Fruit fly (Drosophila melanogaster) Kc167 (cell line): Measurements from ENCODE around the gene Hesr.

Experiments
- Myc ChIP-seq: fragments of >200 bp; optimal IDR thresholded peaks from 2 replicates; lab custom pipeline; 2017; ENCODE audit warnings: missing external identifiers
- Sin3A ChIP-seq: fragments of >200 bp; optimal IDR thresholded peaks from 2 replicates; lab custom pipeline; 2018; ENCODE audit warnings: missing external identifiers
- h ChIP-seq: fragments of >200 bp; optimal IDR thresholded peaks from 3 replicates; lab custom pipeline; 2018; ENCODE audit warnings: missing external identifiers
- insv ChIP-seq: fragments of >200 bp; optimal IDR thresholded peaks from 3 replicates; lab custom pipeline; 2018; ENCODE audit warnings: missing external identifiers
- psq ChIP-seq: fragments of >200 bp; optimal IDR thresholded peaks from 2 replicates; lab custom pipeline; 2017; ENCODE audit warnings: missing external identifiers
- ttk ChIP-seq: sonication (Bioruptor generic); optimal IDR thresholded peaks from 2 replicates; lab custom pipeline; 2017; ENCODE audit warnings: missing external identifiers

The Hesr gene

dm6 chrX:18205044-18205443 lies at the start of gene Hesr:
Gene Hesr (minus strand): TSS chrX:18205144.
- TF ChIP-seq Sin3A (no peak), h (lab: Kevin White, UChicago) (no peak), ttk (no peak), Myc (lab: Kevin White, UChicago) (no peak), insv (no peak), psq (lab: Kevin White, UChicago) (no peak)

- TF ChIP-seq ttk, result no peak
- TF ChIP-seq h (lab: Kevin White, UChicago), result no peak
- TF ChIP-seq psq (lab: Kevin White, UChicago), result no peak
- no peak for TF ChIP-seq insv
- no peak for TF ChIP-seq Myc (lab: Kevin White, UChicago)
- TF ChIP-seq Sin3A, result no peak
Measured at dm6 chrX:18254465-18254864, 49.5 kb upstream of the Hesr start.

dm6 chrX:18253773-18254172 lies 48.8 kb upstream of the Hesr start:
- TF ChIP-seq Myc (lab: Kevin White, UChicago) (no peak), h (lab: Kevin White, UChicago) (no peak), insv (no peak), psq (lab: Kevin White, UChicago) (no peak), Sin3A (no peak), ttk (no peak)

dm6 chrX:18251910-18252309 lies 47.0 kb upstream of the Hesr start:
- no peak for TF ChIP-seq Myc (lab: Kevin White, UChicago)
- no peak for TF ChIP-seq ttk
- TF ChIP-seq psq (lab: Kevin White, UChicago), result no peak
- no peak for TF ChIP-seq Sin3A

dm6 chrX:18248267-18248666 lies 43.3 kb upstream of the Hesr start:
- TF ChIP-seq psq (lab: Kevin White, UChicago) (no peak), ttk (no peak), Myc (lab: Kevin White, UChicago) (no peak), h (lab: Kevin White, UChicago) (no peak), Sin3A (no peak), insv (no peak)

dm6 chrX:18246842-18247241 lies 41.9 kb upstream of the Hesr start:
- TF ChIP-seq ttk (no peak), psq (lab: Kevin White, UChicago) (no peak), h (lab: Kevin White, UChicago) (no peak), insv (no peak), Myc (lab: Kevin White, UChicago) (no peak), Sin3A (no peak)

dm6 chrX:18245182-18245581 lies 40.2 kb upstream of the Hesr start:
- no peak for TF ChIP-seq insv
- TF ChIP-seq h (lab: Kevin White, UChicago), result no peak
- TF ChIP-seq Myc (lab: Kevin White, UChicago), result no peak
- no peak for TF ChIP-seq Sin3A
- TF ChIP-seq psq (lab: Kevin White, UChicago), result no peak
- TF ChIP-seq ttk, result no peak

dm6 chrX:18243376-18244272 lies 38.7 kb upstream of the Hesr start:
- TF ChIP-seq h (lab: Kevin White, UChicago) (no peak), Myc (lab: Kevin White, UChicago) (no peak), ttk (no peak), insv (no peak), psq (lab: Kevin White, UChicago) (no peak), Sin3A (no peak)

dm6 chrX:18243184-18243375 lies 38.1 kb upstream of the Hesr start, which contains the start of gene upd2:
Gene upd2 (minus strand): TSS chrX:18243284.
- no peak for TF ChIP-seq h (lab: Kevin White, UChicago)
- TF ChIP-seq ttk, result no peak
- TF ChIP-seq Sin3A, result no peak
- TF ChIP-seq Myc (lab: Kevin White, UChicago), result no peak
- no peak for TF ChIP-seq psq (lab: Kevin White, UChicago)
- no peak for TF ChIP-seq insv

- TF ChIP-seq Sin3A (no peak), h (lab: Kevin White, UChicago) (no peak), psq (lab: Kevin White, UChicago) (no peak), ttk (no peak)
Measured at dm6 chrX:18241267-18241666, 36.3 kb upstream of the Hesr start.

dm6 chrX:18239301-18239700 lies 34.4 kb upstream of the Hesr start:
- TF ChIP-seq insv (no peak), Sin3A (no peak), h (lab: Kevin White, UChicago) (no peak), ttk (no peak), psq (lab: Kevin White, UChicago) (no peak), Myc (lab: Kevin White, UChicago) (no peak)

- TF ChIP-seq Sin3A (no peak), ttk (no peak), h (lab: Kevin White, UChicago) (no peak), Myc (lab: Kevin White, UChicago) (no peak), psq (lab: Kevin White, UChicago) (no peak), insv (no peak)
Measured at dm6 chrX:18238449-18238848, 33.5 kb upstream of the Hesr start.

dm6 chrX:18237886-18238285 lies 32.9 kb upstream of the Hesr start:
- TF ChIP-seq ttk (no peak), Sin3A (no peak), h (lab: Kevin White, UChicago) (no peak), psq (lab: Kevin White, UChicago) (no peak), Myc (lab: Kevin White, UChicago) (no peak), insv (no peak)
